Worm (Caenorhabditis elegans) whole organism, L3 larva: ENCODE data around the gene K07C11.7.

Experiments used
- R02D3.7 ChIP-seq: fragments of 150-350 bp; optimal IDR thresholded peaks from 2 replicates; lab custom pipeline; 2014; ENCODE audit warnings: missing biosample characterization, missing genetic modification characterization
- ZK546.5 ChIP-seq: sonication (generic microtip); optimal IDR thresholded peaks from 2 replicates; lab custom pipeline; 2017; ENCODE audit warnings: missing biosample characterization, missing genetic modification characterization
- aly-2 ChIP-seq: fragments of 150-350 bp; optimal IDR thresholded peaks from 2 replicates; lab custom pipeline; 2014; ENCODE audit warnings: missing biosample characterization, missing genetic modification characterization
- ama-1 ChIP-seq: fragments of 150-350 bp; optimal IDR thresholded peaks from 2 replicates; lab custom pipeline; 2018
- ceh-16 ChIP-seq: sonication (generic microtip); optimal IDR thresholded peaks from 2 replicates; lab custom pipeline; 2017; ENCODE audit warnings: missing biosample characterization, missing genetic modification characterization
- ceh-28 ChIP-seq: fragments of 150-350 bp; optimal IDR thresholded peaks from 2 replicates; lab custom pipeline; 2014; ENCODE audit warnings: missing biosample characterization, missing genetic modification reagents, missing genetic modification characterization
- ceh-82 ChIP-seq: fragments of 150-350 bp; optimal IDR thresholded peaks from 2 replicates; lab custom pipeline; 2014; ENCODE audit warnings: missing biosample characterization, missing genetic modification characterization
- ceh-9 ChIP-seq: sonication (generic microtip); optimal IDR thresholded peaks from 2 replicates; lab custom pipeline; 2018; ENCODE audit warnings: missing biosample characterization, missing genetic modification characterization
- daf-12 ChIP-seq: fragments of 150-350 bp; optimal IDR thresholded peaks from 2 replicates; lab custom pipeline; 2014; ENCODE audit warnings: missing biosample characterization, missing genetic modification reagents, missing genetic modification characterization
- egl-27 ChIP-seq: sonication (generic microtip); optimal IDR thresholded peaks from 4 replicates; lab custom pipeline; 2017; ENCODE audit warnings: missing biosample characterization, missing genetic modification reagents, missing genetic modification characterization
- egl-5 ChIP-seq: fragments of 150-350 bp; optimal IDR thresholded peaks from 2 replicates; lab custom pipeline; 2017; ENCODE audit warnings: missing biosample characterization, missing genetic modification reagents, missing genetic modification characterization, inconsistent platforms
- elt-1 ChIP-seq: fragments of 150-350 bp; optimal IDR thresholded peaks from 2 replicates; lab custom pipeline; 2014; ENCODE audit warnings: missing biosample characterization, missing genetic modification characterization
- elt-2 ChIP-seq: sonication (generic microtip); optimal IDR thresholded peaks from 2 replicates; lab custom pipeline; 2016; ENCODE audit warnings: missing genetic modification reagents, mild to moderate bottlenecking, missing genetic modification characterization, missing compliant biosample characterization
- elt-3 ChIP-seq, 3 experiments: fragments of 150-350 bp in 1 of 3; sonication (generic microtip) in 2 of 3; optimal IDR thresholded peaks; 2 replicates in 2 of 3; 4 replicates in 1 of 3; lab custom pipeline; 2014 to 2017; ENCODE audit warnings: missing biosample characterization in 3 of 3, missing genetic modification characterization in 3 of 3
- eor-1 ChIP-seq, 2 experiments: fragments of 150-350 bp; optimal IDR thresholded peaks; 2 replicates each; lab custom pipeline; 2014 to 2018; ENCODE audit warnings: missing biosample characterization in 2 of 2, missing genetic modification characterization in 2 of 2
- fkh-2 ChIP-seq: fragments of 150-350 bp; optimal IDR thresholded peaks from 2 replicates; lab custom pipeline; 2014; ENCODE audit warnings: missing biosample characterization, missing genetic modification reagents, missing genetic modification characterization
- fos-1 ChIP-seq: fragments of 150-350 bp; optimal IDR thresholded peaks from 2 replicates; lab custom pipeline; 2014; ENCODE audit warnings: missing biosample characterization, missing genetic modification characterization
- hmg-11 ChIP-seq: sonication (generic microtip); optimal IDR thresholded peaks from 2 replicates; lab custom pipeline; 2016; ENCODE audit warnings: missing genetic modification characterization, missing compliant biosample characterization
- jun-1 ChIP-seq: fragments of 150-350 bp; optimal IDR thresholded peaks from 2 replicates; lab custom pipeline; 2014; ENCODE audit warnings: missing biosample characterization, missing genetic modification reagents, missing genetic modification characterization
- lin-15B ChIP-seq: fragments of 150-350 bp; optimal IDR thresholded peaks from 2 replicates; lab custom pipeline; 2014; ENCODE audit warnings: missing biosample characterization, missing genetic modification characterization
- lin-39 ChIP-seq: fragments of 150-350 bp; optimal IDR thresholded peaks from 2 replicates; lab custom pipeline; 2018; ENCODE audit warnings: missing biosample characterization, missing genetic modification reagents, missing genetic modification characterization
- lsy-12 ChIP-seq: sonication (generic microtip); optimal IDR thresholded peaks from 2 replicates; lab custom pipeline; 2016; ENCODE audit warnings: mild to moderate bottlenecking, missing genetic modification characterization, missing compliant biosample characterization
- mdl-1 ChIP-seq: fragments of 150-350 bp; optimal IDR thresholded peaks from 2 replicates; lab custom pipeline; 2014; ENCODE audit warnings: missing biosample characterization, missing genetic modification characterization
- mml-1 ChIP-seq: fragments of 150-350 bp; sonication (generic microtip); optimal IDR thresholded peaks from 3 replicates; lab custom pipeline; 2014; ENCODE audit warnings: missing biosample characterization, missing genetic modification characterization
- nfya-1 ChIP-seq: sonication (generic microtip); optimal IDR thresholded peaks from 2 replicates; lab custom pipeline; 2017; ENCODE audit warnings: missing genetic modification characterization, mild to moderate bottlenecking, missing compliant biosample characterization, antibody characterized with exemption, moderate library complexity; ENCODE audit not compliant: insufficient read depth
- nhr-11 ChIP-seq: fragments of 150-350 bp; optimal IDR thresholded peaks from 2 replicates; lab custom pipeline; 2014; ENCODE audit warnings: missing biosample characterization, missing genetic modification characterization
- nhr-12 ChIP-seq: fragments of 150-350 bp; optimal IDR thresholded peaks from 2 replicates; lab custom pipeline; 2014; ENCODE audit warnings: missing biosample characterization, missing genetic modification characterization
- nhr-23 ChIP-seq: fragments of 150-350 bp; optimal IDR thresholded peaks from 2 replicates; lab custom pipeline; 2014; ENCODE audit warnings: missing biosample characterization, missing genetic modification reagents, missing genetic modification characterization
- nhr-237 ChIP-seq: fragments of 150-350 bp; optimal IDR thresholded peaks from 2 replicates; lab custom pipeline; 2014; ENCODE audit warnings: missing biosample characterization, missing genetic modification characterization
- nhr-25 ChIP-seq: sonication (generic microtip); optimal IDR thresholded peaks from 2 replicates; lab custom pipeline; 2017; ENCODE audit warnings: missing biosample characterization, missing genetic modification characterization
- nhr-43 ChIP-seq: sonication (generic microtip); optimal IDR thresholded peaks from 2 replicates; lab custom pipeline; 2016; ENCODE audit warnings: mild to moderate bottlenecking, missing genetic modification characterization, missing compliant biosample characterization; ENCODE audit not compliant: poor library complexity, severe bottlenecking
- nhr-76 ChIP-seq: fragments of 150-350 bp; sonication (generic microtip); optimal IDR thresholded peaks from 5 replicates; lab custom pipeline; 2014; ENCODE audit warnings: missing biosample characterization, missing genetic modification characterization
- nhr-77 ChIP-seq: fragments of 150-350 bp; optimal IDR thresholded peaks from 2 replicates; lab custom pipeline; 2014; ENCODE audit warnings: missing biosample characterization, missing genetic modification characterization
- pha-4 ChIP-seq: fragments of 150-350 bp; optimal IDR thresholded peaks from 2 replicates; lab custom pipeline; 2014; ENCODE audit warnings: missing biosample characterization, missing genetic modification reagents, missing genetic modification characterization
- sea-2 ChIP-seq: fragments of 150-350 bp; sonication (generic microtip); optimal IDR thresholded peaks from 4 replicates; lab custom pipeline; 2014; ENCODE audit warnings: missing biosample characterization, missing genetic modification reagents, missing genetic modification characterization
- skn-1 ChIP-seq: fragments of 150-350 bp; optimal IDR thresholded peaks from 2 replicates; lab custom pipeline; 2014; ENCODE audit warnings: missing biosample characterization, missing genetic modification characterization
- snpc-4 ChIP-seq: fragments of 150-350 bp; optimal IDR thresholded peaks from 2 replicates; lab custom pipeline; 2014; ENCODE audit warnings: missing biosample characterization, missing genetic modification characterization
- tbx-2 ChIP-seq: sonication (generic microtip); optimal IDR thresholded peaks from 2 replicates; lab custom pipeline; 2016; ENCODE audit warnings: mild to moderate bottlenecking, missing genetic modification characterization, missing compliant biosample characterization
- unc-39 ChIP-seq: sonication (generic microtip); optimal IDR thresholded peaks from 4 replicates; lab custom pipeline; 2017; ENCODE audit warnings: missing biosample characterization, missing genetic modification characterization
- unc-62 ChIP-seq: fragments of 150-350 bp; sonication (generic microtip); optimal IDR thresholded peaks from 4 replicates; lab custom pipeline; 2014; ENCODE audit warnings: missing biosample characterization, missing genetic modification reagents, missing genetic modification characterization
- zag-1 ChIP-seq: fragments of 150-350 bp; optimal IDR thresholded peaks from 2 replicates; lab custom pipeline; 2014; ENCODE audit warnings: missing biosample characterization, missing genetic modification characterization
- ztf-11 ChIP-seq: fragments of 150-350 bp; optimal IDR thresholded peaks from 2 replicates; lab custom pipeline; 2014; ENCODE audit warnings: missing biosample characterization, missing genetic modification characterization
- ztf-4 ChIP-seq: fragments of 150-350 bp; optimal IDR thresholded peaks from 2 replicates; lab custom pipeline; 2014; ENCODE audit warnings: missing biosample characterization, missing genetic modification characterization

Gene K07C11.7

DNA sequence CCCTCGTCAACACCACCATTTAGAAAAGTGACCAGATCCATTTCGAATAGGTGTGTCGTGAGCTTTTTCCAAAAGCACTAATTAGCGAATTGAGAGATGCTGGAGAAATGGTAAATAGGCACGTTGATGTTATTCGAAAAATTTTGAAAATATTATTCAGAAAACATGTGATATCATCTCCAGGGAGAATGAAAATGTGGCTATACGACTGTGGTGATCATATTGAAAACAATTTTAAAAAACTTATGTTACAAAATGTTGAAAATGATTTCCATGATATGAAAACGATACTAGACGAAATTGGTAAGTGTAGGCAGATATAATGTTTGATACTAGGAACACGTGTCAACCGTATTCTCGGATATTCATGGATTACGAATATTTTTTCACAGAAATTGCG is 13.0 kb upstream of the K07C11.7 start, which contains the start of gene K07C11.10:
K07C11.10 (minus strand) TSS at position 101 of the 400 bp plus-strand sequence.
- TF ChIP-seq elt-1, result no peak
- no peak for TF ChIP-seq elt-2 (tag; lab: Kevin White, UChicago)
- no peak for TF ChIP-seq eor-1 (tag; optimal IDR thresholded peaks at IDR 0.05; lab: Kevin White, UChicago)
- TF ChIP-seq unc-62, result no peak
- no peak for TF ChIP-seq skn-1 (tag; lab: Kevin White, UChicago)
- TF ChIP-seq unc-39 (tag; lab: Kevin White, UChicago), result no peak
- no peak for TF ChIP-seq daf-12 (tag; lab: Kevin White, UChicago)
- TF ChIP-seq nhr-12 (tag; lab: Kevin White, UChicago), result no peak
- no peak for TF ChIP-seq elt-3 (tag; optimal IDR thresholded peaks at IDR 0.05; lab: Kevin White, UChicago)
- no peak for TF ChIP-seq fos-1
- no peak for TF ChIP-seq ceh-82

DNA sequence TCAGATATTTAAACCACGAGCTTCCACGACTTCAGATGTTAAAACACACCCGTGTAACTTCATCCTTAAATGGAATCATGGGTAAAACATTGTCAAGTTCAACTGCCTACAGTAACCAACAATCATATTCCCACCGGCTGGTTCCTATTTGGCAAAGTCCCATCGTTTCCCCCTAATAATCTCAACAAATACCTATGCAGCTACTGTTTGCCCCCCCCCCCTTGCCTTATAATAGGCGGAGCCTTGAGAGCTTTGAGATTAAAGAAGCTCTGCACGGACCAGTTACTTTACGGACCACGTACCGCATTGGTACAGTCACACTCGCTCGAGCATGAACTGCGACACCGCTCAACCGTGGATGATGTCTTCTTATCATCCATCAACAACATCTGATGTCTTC is 10.9 kb upstream of the K07C11.7 start, which contains the start of gene pax-1:
pax-1 (plus strand) TSS at position 301 of the 400 bp plus-strand sequence.
- TF ChIP-seq elt-3 (tag; optimal IDR thresholded peaks at IDR 0.05; lab: Kevin White, UChicago) (no peak), sea-2 (GFP tag; lab: Kevin White, UChicago) (no peak), lsy-12 (tag; lab: Kevin White, UChicago) (no peak), nhr-43 (no peak), nhr-12 (tag; lab: Kevin White, UChicago) (no peak), nhr-77 (tag; lab: Kevin White, UChicago) (no peak), nhr-11 (tag; lab: Kevin White, UChicago) (no peak), egl-27 (tag; lab: Kevin White, UChicago) (no peak), nhr-76 (no peak), ztf-11 (tag; lab: Kevin White, UChicago) (no peak), tbx-2 (tag; lab: Kevin White, UChicago) (no peak), ceh-16 (no peak), nfya-1 (tag; lab: Kevin White, UChicago) (no peak), ceh-9 (tag; lab: Kevin White, UChicago) (no peak), ZK546.5 (tag; lab: Kevin White, UChicago) (no peak), mdl-1 (tag; lab: Kevin White, UChicago) (no peak)

DNA sequence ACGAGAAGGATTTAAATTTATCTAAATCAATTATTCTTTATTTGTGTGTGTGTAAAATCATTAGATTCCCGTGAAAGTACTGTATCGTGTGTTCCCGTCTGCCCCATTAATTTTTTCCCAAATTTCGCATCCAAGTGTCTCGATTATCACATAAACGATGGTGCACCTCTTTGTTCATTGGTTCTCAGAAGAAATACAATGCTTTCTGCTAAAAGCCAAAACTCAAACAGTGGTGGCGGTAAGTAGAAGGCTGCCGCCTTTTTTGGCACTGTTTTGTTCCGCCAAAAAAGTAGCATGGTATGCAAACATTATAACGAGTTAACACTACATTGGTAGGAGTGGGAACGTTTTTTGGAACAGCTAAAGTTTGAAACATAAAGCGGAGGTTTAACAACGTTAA is 9.6 kb upstream of the K07C11.7 start:
- no peak for TF ChIP-seq mml-1 (tag; lab: Kevin White, UChicago)
- TF ChIP-seq nhr-11 (tag; lab: Kevin White, UChicago), result no peak
- no peak for TF ChIP-seq nfya-1 (tag; lab: Kevin White, UChicago)
- no peak for TF ChIP-seq jun-1 (tag; lab: Kevin White, UChicago)
- no peak for TF ChIP-seq egl-27 (tag; lab: Kevin White, UChicago)
- no peak for TF ChIP-seq zag-1 (tag; lab: Kevin White, UChicago)
- TF ChIP-seq, all 47 proteins: peak for 0

DNA sequence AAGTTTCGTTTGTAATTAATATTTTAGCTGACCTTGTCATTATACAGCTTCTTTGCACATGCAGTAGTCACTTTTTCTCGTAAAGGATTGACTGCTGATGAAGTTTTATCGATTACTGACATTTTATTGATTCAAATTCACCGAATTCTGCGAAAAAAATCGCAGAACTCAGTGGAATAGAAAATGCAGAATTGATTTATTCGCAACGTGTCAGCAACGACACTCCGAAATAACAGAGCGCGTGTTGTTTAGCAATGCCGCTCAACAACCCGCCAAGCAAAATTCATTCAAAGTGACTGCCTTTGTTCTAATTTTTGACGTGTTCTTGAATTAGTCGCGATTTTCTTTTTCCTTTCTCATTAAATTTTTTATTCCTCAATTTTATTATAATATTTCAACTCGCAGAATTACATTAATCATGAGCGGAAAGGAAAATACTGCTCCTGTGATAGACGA is 7.3 kb upstream of the K07C11.7 start, which contains the start of the genes cogc-6 and air-1:
cogc-6 (minus strand) TSS at position 234 of the 456 bp plus-strand sequence.
air-1 (plus strand) TSS at position 406 of the 456 bp plus-strand sequence.
- TF ChIP-seq eor-1 (tag; optimal IDR thresholded peaks at IDR 0.05; lab: Kevin White, UChicago) (no peak), mdl-1 (tag; lab: Kevin White, UChicago) (no peak), nhr-11 (tag; lab: Kevin White, UChicago) (no peak), skn-1 (tag; lab: Kevin White, UChicago) (no peak), nhr-237 (tag; lab: Kevin White, UChicago) (no peak), elt-2 (tag; lab: Kevin White, UChicago) (no peak), ztf-4 (tag; lab: Kevin White, UChicago) (no peak), elt-3 (tag; optimal IDR thresholded peaks at IDR 0.05; lab: Kevin White, UChicago) (no peak), R02D3.7 (tag; lab: Kevin White, UChicago) (no peak), pha-4 (tag; lab: Kevin White, UChicago) (peak; percentile 43), nhr-12 (tag; lab: Kevin White, UChicago) (no peak), egl-27 (tag; lab: Kevin White, UChicago) (no peak), mml-1 (tag; lab: Kevin White, UChicago) (no peak), hmg-11 (tag; lab: Kevin White, UChicago) (no peak), ceh-16 (no peak), nhr-23 (tag; lab: Kevin White, UChicago) (peak; percentile 35), fos-1 (no peak), egl-5 (tag; lab: Kevin White, UChicago) (no peak), snpc-4 (peak; percentile 53), nfya-1 (tag; lab: Kevin White, UChicago) (peak; percentile 41), daf-12 (tag; lab: Kevin White, UChicago) (no peak), ama-1 (no peak), lin-15B (tag; lab: Kevin White, UChicago) (peak; percentile 25), unc-62 (no peak), nhr-77 (tag; lab: Kevin White, UChicago) (no peak), nhr-25 (tag; lab: Kevin White, UChicago) (no peak), fkh-2 (no peak), ztf-11 (tag; lab: Kevin White, UChicago) (no peak), lin-39 (tag; lab: Kevin White, UChicago) (no peak), elt-1 (no peak), nhr-76 (no peak), aly-2 (tag; lab: Kevin White, UChicago) (no peak), ZK546.5 (tag; lab: Kevin White, UChicago) (no peak), ceh-28 (tag; lab: Kevin White, UChicago) (peak; percentile 60)
- TF ChIP-seq, all 47 proteins: peak for 6
